Fruit fly (Drosophila melanogaster) whole organism, embryonic: ENCODE data around the gene CG4631.
A peak's percentile ranks its signal among the peaks of the same experiment; 100 is the strongest.

Experiments used
- Ada2b ChIP-seq: fragments of 200-800 bp; sonication (Bioruptor generic); IDR thresholded peaks from 2 replicates; pipeline ENCODE4 v1.3.6; 2022; ENCODE audit warnings: missing biosample characterization, missing genetic modification characterization
- Antp ChIP-seq: fragments of 200-800 bp; sonication (Bioruptor generic); optimal IDR thresholded peaks from 3 replicates; lab custom pipeline; 2016; ENCODE audit warnings: missing biosample characterization, missing genetic modification characterization
- Bgb ChIP-seq: fragments of 200-800 bp; sonication (Bioruptor generic); IDR thresholded peaks from 2 replicates; pipeline ENCODE4 v1.3.6; 2022; ENCODE audit warnings: missing biosample characterization, missing genetic modification characterization; ENCODE audit not compliant: partially characterized antibody
- C15 ChIP-seq: fragments of 200-800 bp; sonication (Bioruptor generic); IDR thresholded peaks from 3 replicates; pipeline ENCODE4 v1.3.6; 2022; ENCODE audit warnings: missing biosample characterization, missing genetic modification characterization
- CG10274 ChIP-seq: fragments of 200-800 bp; sonication (Bioruptor generic); optimal IDR thresholded peaks from 3 replicates; lab custom pipeline; 2017; ENCODE audit warnings: missing biosample characterization, mild to moderate bottlenecking, missing genetic modification characterization
- CG10565 ChIP-seq: fragments of 200-800 bp; sonication (Bioruptor generic); optimal IDR thresholded peaks from 3 replicates; lab custom pipeline; 2016; ENCODE audit warnings: missing biosample characterization, mild to moderate bottlenecking, missing genetic modification characterization
- CG11085 ChIP-seq: fragments of 200-800 bp; sonication (Bioruptor generic); IDR thresholded peaks from 2 replicates; pipeline ENCODE4 v1.3.6; 2022; ENCODE audit warnings: missing biosample characterization, missing genetic modification characterization
- CG11456 ChIP-seq: fragments of 200-800 bp; sonication (Bioruptor generic); IDR thresholded peaks from 3 replicates; pipeline ENCODE4 v1.3.6; 2022; ENCODE audit warnings: missing biosample characterization, missing genetic modification characterization
- CG12219 ChIP-seq: fragments of 200-800 bp; sonication (Bioruptor generic); optimal IDR thresholded peaks from 3 replicates; lab custom pipeline; 2018; ENCODE audit warnings: missing biosample characterization, mild to moderate bottlenecking, missing genetic modification characterization
- CG14441 ChIP-seq: fragments of 200-800 bp; sonication (Bioruptor generic); IDR thresholded peaks from 2 replicates; pipeline ENCODE4 v1.3.6; 2022; ENCODE audit warnings: missing biosample characterization, missing genetic modification characterization
- CG14667 ChIP-seq: fragments of 200-800 bp; sonication (Bioruptor generic); IDR thresholded peaks from 2 replicates; pipeline ENCODE4 v1.3.6; 2022; ENCODE audit warnings: missing biosample characterization, missing genetic modification characterization
- CG17568 ChIP-seq: fragments of 200-800 bp; sonication (Bioruptor generic); optimal IDR thresholded peaks from 2 replicates; lab custom pipeline; 2018; ENCODE audit warnings: missing biosample characterization, mild to moderate bottlenecking, missing genetic modification characterization, moderate library complexity
- CG18764 ChIP-seq: fragments of 200-800 bp; sonication (Bioruptor generic); optimal IDR thresholded peaks from 3 replicates; lab custom pipeline; 2016; ENCODE audit warnings: missing biosample characterization, missing genetic modification characterization
- CG4424 ChIP-seq: fragments of 200-800 bp; sonication (Bioruptor generic); optimal IDR thresholded peaks from 3 replicates; lab custom pipeline; 2016; ENCODE audit warnings: missing biosample characterization, missing genetic modification characterization
- CG4820 ChIP-seq: fragments of 200-800 bp; sonication (Bioruptor generic); optimal IDR thresholded peaks from 3 replicates; lab custom pipeline; 2016; ENCODE audit warnings: missing biosample characterization, missing genetic modification characterization
- CG7271 ChIP-seq: fragments of 200-800 bp; sonication (Bioruptor generic); optimal IDR thresholded peaks from 2 replicates; lab custom pipeline; 2018; ENCODE audit warnings: missing biosample characterization, mild to moderate bottlenecking, missing genetic modification characterization, moderate library complexity
- CG7372 ChIP-seq: fragments of 200-800 bp; sonication (Bioruptor generic); IDR thresholded peaks from 2 replicates; pipeline ENCODE4 v1.3.6; 2022; ENCODE audit warnings: missing biosample characterization, missing genetic modification characterization
- CG7987 ChIP-seq: fragments of 200-800 bp; sonication (Bioruptor generic); optimal IDR thresholded peaks from 2 replicates; lab custom pipeline; 2018; ENCODE audit warnings: missing biosample characterization, mild to moderate bottlenecking, missing genetic modification characterization, moderate library complexity
- CG8089 ChIP-seq: fragments of 200-800 bp; sonication (Bioruptor generic); optimal IDR thresholded peaks from 3 replicates; lab custom pipeline; 2016; ENCODE audit warnings: missing biosample characterization, missing genetic modification characterization
- CG9437 ChIP-seq: fragments of 200-800 bp; sonication (Bioruptor generic); optimal IDR thresholded peaks from 2 replicates; lab custom pipeline; 2018; ENCODE audit warnings: missing biosample characterization, mild to moderate bottlenecking, missing genetic modification characterization
- CkIIα-i1 ChIP-seq: fragments of 200-800 bp; sonication (Bioruptor generic); IDR thresholded peaks from 2 replicates; pipeline ENCODE4 v1.3.6; 2022; ENCODE audit warnings: missing biosample characterization, missing genetic modification characterization
- D19B ChIP-seq: fragments of 200-800 bp; sonication (Bioruptor generic); optimal IDR thresholded peaks from 2 replicates; lab custom pipeline; 2017; ENCODE audit warnings: missing biosample characterization, mild to moderate bottlenecking, missing genetic modification characterization
- Drgx ChIP-seq: fragments of 200-800 bp; sonication (Bioruptor generic); IDR thresholded peaks from 2 replicates; pipeline ENCODE4 v1.3.6; 2022; ENCODE audit warnings: missing biosample characterization, missing genetic modification characterization
- HLH4C ChIP-seq: fragments of 200-800 bp; sonication (Bioruptor generic); IDR thresholded peaks from 3 replicates; pipeline ENCODE4 v1.3.6; 2022; ENCODE audit warnings: missing biosample characterization, missing genetic modification characterization; ENCODE audit not compliant: partially characterized antibody
- Hsf ChIP-seq: fragments of 200-800 bp; sonication (Bioruptor generic); optimal IDR thresholded peaks from 3 replicates; lab custom pipeline; 2016; ENCODE audit warnings: missing biosample characterization, missing genetic modification characterization
- Kr ChIP-seq: fragments of 200-800 bp; sonication (Bioruptor generic); optimal IDR thresholded peaks from 2 replicates; lab custom pipeline; 2017; ENCODE audit warnings: missing biosample characterization, mild to moderate bottlenecking, missing genetic modification characterization
- MBD-R2 ChIP-seq: fragments of 200-800 bp; sonication (Bioruptor generic); IDR thresholded peaks from 2 replicates; pipeline ENCODE4 v1.3.6; 2022; ENCODE audit warnings: missing biosample characterization, missing genetic modification characterization
- Mad ChIP-seq: fragments of 200-800 bp; sonication (Bioruptor generic); optimal IDR thresholded peaks from 2 replicates; lab custom pipeline; 2016; ENCODE audit warnings: missing biosample characterization, missing genetic modification characterization
- Mrtf ChIP-seq: fragments of 200-800 bp; sonication (Bioruptor generic); IDR thresholded peaks from 3 replicates; pipeline ENCODE4 v1.3.6; 2022; ENCODE audit warnings: missing biosample characterization, missing genetic modification characterization
- Ravus ChIP-seq: fragments of 200-800 bp; sonication (Bioruptor generic); IDR thresholded peaks from 2 replicates; pipeline ENCODE4 v1.3.6; 2022; ENCODE audit warnings: missing biosample characterization, missing genetic modification characterization
- Sox102F ChIP-seq: fragments of 200-800 bp; sonication (Bioruptor generic); optimal IDR thresholded peaks from 2 replicates; lab custom pipeline; 2018; ENCODE audit warnings: missing biosample characterization, mild to moderate bottlenecking, missing genetic modification characterization, moderate library complexity
- Usf ChIP-seq: fragments of 200-800 bp; sonication (Bioruptor generic); optimal IDR thresholded peaks from 2 replicates; lab custom pipeline; 2017; ENCODE audit warnings: missing genotype, missing biosample characterization, missing genetic modification characterization
- al ChIP-seq: fragments of 200-800 bp; sonication (Bioruptor generic); IDR thresholded peaks from 2 replicates; pipeline ENCODE4 v1.3.6; 2022; ENCODE audit warnings: missing biosample characterization, missing genetic modification characterization
- bsh ChIP-seq, 2 experiments: fragments of 200-800 bp; sonication (Bioruptor generic); optimal IDR thresholded peaks; 2 replicates each; lab custom pipeline; 2017 to 2018; ENCODE audit warnings: mild to moderate bottlenecking in 2 of 2, missing biosample characterization in 2 of 2, missing genetic modification characterization in 2 of 2, moderate library complexity in 1 of 2
- dmrt99B ChIP-seq: fragments of 200-800 bp; sonication (Bioruptor generic); optimal IDR thresholded peaks from 2 replicates; lab custom pipeline; 2018; ENCODE audit warnings: missing biosample characterization, mild to moderate bottlenecking, missing genetic modification characterization, moderate library complexity
- en ChIP-seq: fragments of 200-800 bp; sonication (Bioruptor generic); optimal IDR thresholded peaks from 2 replicates; lab custom pipeline; 2016; ENCODE audit warnings: missing biosample characterization, missing genetic modification characterization
- exex ChIP-seq: fragments of 200-800 bp; sonication (Bioruptor generic); optimal IDR thresholded peaks from 4 replicates; lab custom pipeline; 2018; ENCODE audit warnings: missing biosample characterization, mild to moderate bottlenecking, missing genetic modification characterization, moderate library complexity
- fd64A ChIP-seq: fragments of 200-800 bp; sonication (Bioruptor generic); optimal IDR thresholded peaks from 3 replicates; lab custom pipeline; 2018; ENCODE audit warnings: missing biosample characterization, mild to moderate bottlenecking, missing genetic modification characterization
- hbn ChIP-seq: fragments of 200-800 bp; sonication (Bioruptor generic); IDR thresholded peaks from 2 replicates; pipeline ENCODE4 v1.3.6; 2022; ENCODE audit warnings: missing biosample characterization, missing genetic modification characterization; ENCODE audit not compliant: partially characterized antibody
- ind ChIP-seq: fragments of 200-800 bp; sonication (Bioruptor generic); optimal IDR thresholded peaks from 3 replicates; lab custom pipeline; 2016; ENCODE audit warnings: missing biosample characterization, missing genetic modification characterization
- lov ChIP-seq, 2 experiments: fragments of 200-800 bp in 1 of 2; fragments of >200 bp in 1 of 2; sonication (Bioruptor generic) in 1 of 2; IDR thresholded peaks in 1 of 2; optimal IDR thresholded peaks in 1 of 2; 2 replicates in 1 of 2; 3 replicates in 1 of 2; pipeline versions ENCODE4 v1.3.6 to Lab custom; 2017 to 2022; ENCODE audit warnings: missing biosample characterization in 1 of 2, missing genetic modification characterization in 1 of 2
- otp ChIP-seq: fragments of 200-800 bp; sonication (Bioruptor generic); IDR thresholded peaks from 3 replicates; pipeline ENCODE4, ENCODE4 v1.3.6; 2022; ENCODE audit warnings: missing biosample characterization, missing genetic modification characterization
- pros ChIP-seq: fragments of 200-800 bp; sonication (Bioruptor generic); optimal IDR thresholded peaks from 3 replicates; lab custom pipeline; 2019; ENCODE audit warnings: missing biosample characterization, mild to moderate bottlenecking, missing genetic modification characterization, moderate library complexity
- run ChIP-seq: fragments of 200-800 bp; sonication (Bioruptor generic); optimal IDR thresholded peaks from 3 replicates; lab custom pipeline; 2018; ENCODE audit warnings: missing biosample characterization, mild to moderate bottlenecking, missing genetic modification characterization
- slou ChIP-seq: fragments of 200-800 bp; sonication (Bioruptor generic); optimal IDR thresholded peaks from 3 replicates; lab custom pipeline; 2016; ENCODE audit warnings: missing biosample characterization, missing genetic modification characterization
- slp2 ChIP-seq: fragments of 200-800 bp; sonication (Bioruptor generic); optimal IDR thresholded peaks from 2 replicates; lab custom pipeline; 2016; ENCODE audit warnings: missing biosample characterization, missing genetic modification characterization
- tgo ChIP-seq: fragments of 200-800 bp; sonication (Bioruptor generic); IDR thresholded peaks from 3 replicates; pipeline ENCODE4 v1.3.6; 2022; ENCODE audit warnings: missing biosample characterization, missing genetic modification characterization
- tin ChIP-seq: fragments of 200-800 bp; sonication (Bioruptor generic); optimal IDR thresholded peaks from 3 replicates; lab custom pipeline; 2016; ENCODE audit warnings: missing biosample characterization, missing genetic modification characterization
- ttk ChIP-seq: fragments of 200-800 bp; sonication (Bioruptor generic); IDR thresholded peaks from 2 replicates; pipeline ENCODE4 v2.1.2; 2022; ENCODE audit warnings: missing biosample characterization, missing genetic modification characterization
- yki ChIP-seq: fragments of >200 bp; optimal IDR thresholded peaks from 3 replicates; lab custom pipeline; 2018

The CG4631 gene

DNA sequence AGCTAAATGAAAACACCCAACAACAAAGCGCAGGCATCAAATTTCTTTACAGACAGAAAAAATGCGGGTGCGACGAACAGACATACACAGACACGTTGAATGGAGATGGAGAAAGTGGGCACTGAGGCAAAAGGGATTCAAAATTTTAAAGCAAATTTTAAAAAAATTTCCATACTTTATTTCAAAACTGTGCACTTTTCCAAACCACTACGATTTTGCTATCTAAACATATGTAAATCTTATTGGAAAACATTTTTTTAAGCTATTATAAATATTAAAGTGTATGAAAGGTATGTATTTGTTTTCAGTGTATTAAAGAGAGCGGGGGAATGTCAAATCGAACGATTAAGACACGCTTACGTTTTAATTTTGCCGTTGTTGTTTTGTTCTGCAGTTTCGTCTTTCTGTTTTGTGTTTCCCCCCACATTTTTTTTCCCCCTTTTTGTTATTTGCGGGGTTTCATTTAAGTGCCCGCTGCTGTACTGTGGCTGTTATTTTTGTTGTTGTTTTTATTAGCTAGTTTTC, 13.3 kb downstream of the CG4631 start (continued):
- TF ChIP-seq HLH4C (GFP tag; lab: Robert Waterston, UW) (no peak), Usf (GFP tag; lab: Kevin White, UChicago) (peak; percentile 18), CG11456 (GFP tag; lab: Robert Waterston, UW) (0 out of 3 replicates have a peak, but pooled peaks have one; percentile 65), CG7372 (peak; percentile 38; the same call in 1 of the 2 replicates), lov (optimal IDR thresholded peaks at IDR 0.05; lab: Kevin White, UChicago) (no peak), lov (GFP tag; IDR thresholded peaks at IDR 0.05; lab: Robert Waterston, UW) (peak; percentile 65; the same call in 1 of the 3 replicates), Ada2b (peak; percentile 41), D19B (GFP tag; lab: Kevin White, UChicago) (peak; percentile 16), hbn (GFP tag; lab: Robert Waterston, UW) (no peak), Mrtf (no peak), run (peak; percentile 63), otp (GFP tag; lab: Robert Waterston, UW) (0 out of 3 replicates have a peak, but pooled peaks have one; percentile 43), CG4424 (GFP tag; lab: Kevin White, UChicago) (peak; percentile 90), exex (no peak), CG8089 (GFP tag; lab: Kevin White, UChicago) (no peak), CG10274 (GFP tag; lab: Kevin White, UChicago) (peak; percentile 54), ind (GFP tag; lab: Kevin White, UChicago) (peak; percentile 79), Bgb (GFP tag; lab: Robert Waterston, UW) (no peak), ttk (GFP tag; lab: Robert Waterston, UW) (peak; percentile 73), CG7271 (tag; lab: Kevin White, UChicago) (peak; percentile 37), CG7987 (GFP tag; lab: Kevin White, UChicago) (no peak), CG17568 (GFP tag; lab: Kevin White, UChicago) (no peak), CG14441 (GFP tag; lab: Robert Waterston, UW) (peak; percentile 59; the same call in 1 of the 2 replicates), CG11085 (GFP tag; lab: Robert Waterston, UW) (no peak), fd64A (GFP tag; lab: Kevin White, UChicago) (peak; percentile 62), bsh (GFP tag; optimal IDR thresholded peaks at IDR 0.05; lab: Kevin White, UChicago) (peak in 1 of 2 experiments; percentile 67), slp2 (GFP tag; lab: Kevin White, UChicago) (no peak), Kr (GFP tag; lab: Kevin White, UChicago) (no peak), Antp (GFP tag; lab: Kevin White, UChicago) (no peak), CG4820 (GFP tag; lab: Kevin White, UChicago) (peak; percentile 86), MBD-R2 (no peak), Mad (GFP tag; lab: Kevin White, UChicago) (no peak), CG12219 (GFP tag; lab: Kevin White, UChicago) (no peak), Drgx (GFP tag; lab: Robert Waterston, UW) (peak; percentile 59; the same call in 1 of the 2 replicates), Sox102F (GFP tag; lab: Kevin White, UChicago) (peak; percentile 76), CG14667 (GFP tag; lab: Robert Waterston, UW) (peak; percentile 54; the same call in 1 of the 2 replicates), CkIIα-i1 (no peak), slou (GFP tag; lab: Kevin White, UChicago) (peak; percentile 65), Ravus (GFP tag; lab: Robert Waterston, UW) (no peak), en (peak; percentile 20), tgo (peak; percentile 57), C15 (GFP tag; lab: Robert Waterston, UW) (no peak), Hsf (GFP tag; lab: Kevin White, UChicago) (peak; percentile 13), CG10565 (GFP tag; lab: Kevin White, UChicago) (peak; percentile 21), al (GFP tag; lab: Robert Waterston, UW) (no peak), CG9437 (GFP tag; lab: Kevin White, UChicago) (peak; percentile 55), yki (no peak), dmrt99B (peak; percentile 92), tin (GFP tag; lab: Kevin White, UChicago) (peak; percentile 77), CG18764 (GFP tag; lab: Kevin White, UChicago) (peak; percentile 65), pros (GFP tag; lab: Kevin White, UChicago) (no peak)
